Worm (Caenorhabditis elegans): ENCODE measurements around the gene mcm-3.

mcm-3 gene

ce11 chrV:15012542-15013301 is 46.7 kb downstream of the mcm-3 start (continued):
- TF ChIP-seq pha-4 (GFP tag; IDR thresholded peaks at IDR 0.05) (0 out of 2 replicates have a peak, but pooled peaks have one; percentile 33), pha-4 (tag; optimal IDR thresholded peaks at IDR 0.05) (no peak), vab-7 (GFP tag; IDR thresholded peaks at IDR 0.05) (peak; percentile 60), ctbp-1 (GFP tag; IDR thresholded peaks at IDR 0.05) (no peak), T26A8.4 (GFP tag; IDR thresholded peaks at IDR 0.05) (peak; percentile 40; the same call in 1 of the 2 replicates), hmg-1.1 (GFP tag; IDR thresholded peaks at IDR 0.05) (peak; percentile 17; the same call in 1 of the 2 replicates)

ce11 chrV:15011560-15011959 is 47.8 kb downstream of the mcm-3 start, which contains the start of gene nmr-2:
TSS of gene nmr-2 (minus strand) at chrV:15011660.
- TF ChIP-seq ZK337.2 (GFP tag; IDR thresholded peaks at IDR 0.05) = no peak
- peak; percentile 42 for TF ChIP-seq ama-1 (optimal IDR thresholded peaks at IDR 0.05)

All from whole organism, L4 larva.